Worm (Caenorhabditis elegans) whole organism, L1 larva: ENCODE data around the gene Y26E6A.2.

Experiments
- C04F5.9 ChIP-seq: sonication (generic microtip); optimal IDR thresholded peaks from 2 replicates; lab custom pipeline; 2016; ENCODE audit warnings: missing genetic modification characterization, missing compliant biosample characterization
- C16A3.4 ChIP-seq: fragments of 150-350 bp; optimal IDR thresholded peaks from 2 replicates; lab custom pipeline; 2014; ENCODE audit warnings: missing biosample characterization, missing genetic modification characterization
- C34B4.2 ChIP-seq: sonication (generic microtip); optimal IDR thresholded peaks from 2 replicates; lab custom pipeline; 2017; ENCODE audit warnings: mild to moderate bottlenecking, missing genetic modification characterization, missing compliant biosample characterization
- F16B12.6 ChIP-seq: fragments of 150-350 bp; optimal IDR thresholded peaks from 2 replicates; lab custom pipeline; 2014; ENCODE audit warnings: missing biosample characterization, missing genetic modification characterization
- aha-1 ChIP-seq: fragments of 150-350 bp; optimal IDR thresholded peaks from 2 replicates; lab custom pipeline; 2014; ENCODE audit warnings: missing biosample characterization, missing genetic modification characterization
- alr-1 ChIP-seq: fragments of 200-800 bp; sonication (Bioruptor generic); optimal IDR thresholded peaks from 2 replicates; lab custom pipeline; 2018; ENCODE audit warnings: borderline replicate concordance, mild to moderate bottlenecking, missing genetic modification characterization, missing compliant biosample characterization
- aly-2 ChIP-seq: fragments of 150-350 bp; optimal IDR thresholded peaks from 2 replicates; lab custom pipeline; 2014; ENCODE audit warnings: missing biosample characterization, missing genetic modification characterization
- ama-1 ChIP-seq: fragments of 150-350 bp; optimal IDR thresholded peaks from 2 replicates; lab custom pipeline; 2014
- ceh-82 ChIP-seq, 3 experiments: fragments of 150-350 bp in 1 of 3; sonication (generic microtip) in 2 of 3; optimal IDR thresholded peaks; 2 replicates each; lab custom pipeline; 2014 to 2017; ENCODE audit warnings: missing biosample characterization in 3 of 3, missing genetic modification characterization in 3 of 3
- ceh-90 ChIP-seq: sonication (generic microtip); optimal IDR thresholded peaks from 2 replicates; lab custom pipeline; 2016; ENCODE audit warnings: missing genetic modification characterization, missing compliant biosample characterization
- dpl-1 ChIP-seq, 3 experiments: fragments of 150-350 bp in 2 of 3; sonication (generic microtip) in 1 of 3; optimal IDR thresholded peaks; 2 replicates each; lab custom pipeline; 2014 to 2017; ENCODE audit warnings: missing biosample characterization in 3 of 3, missing genetic modification characterization in 3 of 3, missing genetic modification reagents in 3 of 3
- dsc-1 ChIP-seq: sonication (generic microtip); optimal IDR thresholded peaks from 2 replicates; lab custom pipeline; 2016; ENCODE audit warnings: mild to moderate bottlenecking, missing genetic modification characterization, missing compliant biosample characterization
- efl-1 ChIP-seq, 4 experiments: fragments of 150-350 bp; optimal IDR thresholded peaks in 3 of 4; peaks in 1 of 4; 1 replicate in 1 of 4; 2 replicates in 3 of 4; lab custom pipeline; 2014; ENCODE audit warnings: missing biosample characterization in 2 of 4, missing genetic modification characterization in 2 of 4, missing genetic modification reagents in 2 of 4
- efl-3 ChIP-seq: fragments of 200-800 bp; sonication (Bioruptor generic); optimal IDR thresholded peaks from 2 replicates; lab custom pipeline; 2018; ENCODE audit warnings: mild to moderate bottlenecking, missing genetic modification characterization, missing compliant biosample characterization
- egl-27 ChIP-seq, 2 experiments: fragments of 150-350 bp in 1 of 2; sonication (generic microtip); optimal IDR thresholded peaks; 3 replicates each; lab custom pipeline; 2017 to 2018; ENCODE audit warnings: missing biosample characterization in 2 of 2, missing genetic modification characterization in 2 of 2, missing genetic modification reagents in 2 of 2
- ets-5 ChIP-seq: fragments of 200-800 bp; sonication (Bioruptor generic); IDR thresholded peaks from 2 replicates; pipeline ENCODE4 v1.3.6; 2022; ENCODE audit warnings: missing genetic modification characterization, missing compliant biosample characterization
- fkh-10 ChIP-seq: sonication (generic microtip); optimal IDR thresholded peaks from 2 replicates; lab custom pipeline; 2017; ENCODE audit warnings: missing biosample characterization, missing genetic modification reagents, missing genetic modification characterization
- fkh-8 ChIP-seq: sonication (generic microtip); optimal IDR thresholded peaks from 2 replicates; lab custom pipeline; 2016; ENCODE audit warnings: mild to moderate bottlenecking, missing genetic modification characterization, missing compliant biosample characterization
- fos-1 ChIP-seq: fragments of 150-350 bp; optimal IDR thresholded peaks from 2 replicates; lab custom pipeline; 2014; ENCODE audit warnings: missing biosample characterization, missing genetic modification characterization
- hlh-17 ChIP-seq: fragments of 200-800 bp; sonication (Bioruptor generic); optimal IDR thresholded peaks from 2 replicates; lab custom pipeline; 2018; ENCODE audit warnings: missing genetic modification characterization, mild to moderate bottlenecking, missing compliant biosample characterization, moderate library complexity, borderline replicate concordance
- hpl-2 ChIP-seq: fragments of 150-350 bp; optimal IDR thresholded peaks from 2 replicates; lab custom pipeline; 2014; ENCODE audit warnings: missing biosample characterization, missing genetic modification reagents, missing genetic modification characterization
- isw-1 ChIP-seq: fragments of 200-800 bp; sonication (Bioruptor generic); IDR thresholded peaks from 2 replicates; pipeline ENCODE4 v1.3.6; 2022; ENCODE audit warnings: missing genetic modification characterization, missing compliant biosample characterization
- jun-1 ChIP-seq: fragments of 150-350 bp; optimal IDR thresholded peaks from 2 replicates; lab custom pipeline; 2014; ENCODE audit warnings: missing biosample characterization, missing genetic modification reagents, missing genetic modification characterization
- lin-13 ChIP-seq: fragments of 150-350 bp; optimal IDR thresholded peaks from 2 replicates; lab custom pipeline; 2014; ENCODE audit warnings: missing biosample characterization, missing genetic modification reagents, missing genetic modification characterization
- lin-14 ChIP-seq: fragments of 200-800 bp; sonication (Bioruptor generic); optimal IDR thresholded peaks from 2 replicates; lab custom pipeline; 2018; ENCODE audit warnings: mild to moderate bottlenecking, missing genetic modification characterization, moderate library complexity, missing compliant biosample characterization
- lin-35 ChIP-seq, 2 experiments: fragments of 150-350 bp; optimal IDR thresholded peaks; 2 replicates each; lab custom pipeline; 2014; ENCODE audit warnings: missing biosample characterization in 2 of 2, missing genetic modification characterization in 2 of 2, missing genetic modification reagents in 2 of 2
- lir-3 ChIP-seq: sonication (generic microtip); optimal IDR thresholded peaks from 2 replicates; lab custom pipeline; 2016; ENCODE audit warnings: mild to moderate bottlenecking, missing genetic modification characterization, moderate library complexity, missing compliant biosample characterization; ENCODE audit not compliant: poor library complexity
- mab-9 ChIP-seq: fragments of 200-800 bp; sonication (Bioruptor generic); IDR thresholded peaks from 2 replicates; pipeline ENCODE4 v1.3.6; 2022; ENCODE audit warnings: missing genetic modification reagents, missing genetic modification characterization, missing compliant biosample characterization
- mdl-1 ChIP-seq, 2 experiments: fragments of 150-350 bp; optimal IDR thresholded peaks; 2 replicates each; lab custom pipeline; 2014 to 2017; ENCODE audit warnings: missing biosample characterization in 2 of 2, missing genetic modification characterization in 2 of 2, inconsistent platforms in 1 of 2
- mef-2 ChIP-seq: fragments of 150-350 bp; optimal IDR thresholded peaks from 2 replicates; lab custom pipeline; 2014; ENCODE audit warnings: missing biosample characterization, missing genetic modification characterization
- nhr-11 ChIP-seq: fragments of 150-350 bp; optimal IDR thresholded peaks from 2 replicates; lab custom pipeline; 2014; ENCODE audit warnings: missing biosample characterization, missing genetic modification characterization
- nhr-19 ChIP-seq: fragments of 200-800 bp; sonication (Bioruptor generic); conservative IDR thresholded peaks from 2 replicates; pipeline ENCODE4 v1.3.6; 2022; ENCODE audit warnings: missing genetic modification characterization, missing compliant biosample characterization
- nhr-237 ChIP-seq: fragments of 150-350 bp; optimal IDR thresholded peaks from 2 replicates; lab custom pipeline; 2014; ENCODE audit warnings: missing biosample characterization, missing genetic modification characterization
- nhr-28 ChIP-seq: fragments of 150-350 bp; optimal IDR thresholded peaks from 2 replicates; lab custom pipeline; 2014; ENCODE audit warnings: missing biosample characterization, missing genetic modification characterization
- nhr-71 ChIP-seq: sonication (generic microtip); optimal IDR thresholded peaks from 2 replicates; lab custom pipeline; 2016; ENCODE audit warnings: mild to moderate bottlenecking, missing genetic modification characterization, moderate library complexity, missing compliant biosample characterization
- nhr-85 ChIP-seq: sonication (generic microtip); peaks from one replicate; lab custom pipeline; 2016; ENCODE audit warnings: missing genetic modification characterization, inconsistent platforms, missing compliant biosample characterization
- pag-3 ChIP-seq: sonication (generic microtip); optimal IDR thresholded peaks from 2 replicates; lab custom pipeline; 2017; ENCODE audit warnings: missing genetic modification characterization, mild to moderate bottlenecking, missing compliant biosample characterization, antibody characterized with exemption, borderline replicate concordance; ENCODE audit not compliant: insufficient read depth
- pax-3 ChIP-seq: fragments of 200-800 bp; sonication (Bioruptor generic); optimal IDR thresholded peaks from 2 replicates; lab custom pipeline; 2018; ENCODE audit warnings: mild to moderate bottlenecking, missing genetic modification characterization, moderate library complexity, missing compliant biosample characterization
- pqm-1 ChIP-seq: sonication (generic microtip); optimal IDR thresholded peaks from 3 replicates; lab custom pipeline; 2017; ENCODE audit warnings: missing biosample characterization, missing genetic modification characterization
- rnt-1 ChIP-seq: sonication (generic microtip); optimal IDR thresholded peaks from 2 replicates; lab custom pipeline; 2016; ENCODE audit warnings: mild to moderate bottlenecking, missing genetic modification characterization, moderate library complexity, missing compliant biosample characterization
- skn-1 ChIP-seq: fragments of 150-350 bp; optimal IDR thresholded peaks from 2 replicates; lab custom pipeline; 2014; ENCODE audit warnings: missing biosample characterization, missing genetic modification characterization
- snpc-4 ChIP-seq: fragments of 150-350 bp; optimal IDR thresholded peaks from 2 replicates; lab custom pipeline; 2014; ENCODE audit warnings: missing biosample characterization, missing genetic modification characterization
- sox-4 ChIP-seq: sonication (generic microtip); optimal IDR thresholded peaks from 2 replicates; lab custom pipeline; 2016; ENCODE audit warnings: missing genetic modification characterization, missing compliant biosample characterization
- sup-37 ChIP-seq: fragments of 200-800 bp; sonication (Bioruptor generic); optimal IDR thresholded peaks from 2 replicates; lab custom pipeline; 2018; ENCODE audit warnings: mild to moderate bottlenecking, missing genetic modification characterization, missing compliant biosample characterization
- tlp-1 ChIP-seq: fragments of 150-350 bp; optimal IDR thresholded peaks from 2 replicates; lab custom pipeline; 2014; ENCODE audit warnings: missing biosample characterization, missing genetic modification characterization
- unc-130 ChIP-seq: fragments of 150-350 bp; optimal IDR thresholded peaks from 2 replicates; lab custom pipeline; 2017; ENCODE audit warnings: missing biosample characterization, missing genetic modification characterization, inconsistent platforms
- unc-30 ChIP-seq: sonication (generic microtip); optimal IDR thresholded peaks from 2 replicates; lab custom pipeline; 2017; ENCODE audit warnings: missing biosample characterization, missing genetic modification characterization
- unc-62 ChIP-seq: fragments of 150-350 bp; optimal IDR thresholded peaks from 2 replicates; lab custom pipeline; 2014; ENCODE audit warnings: missing biosample characterization, missing genetic modification reagents, missing genetic modification characterization
- unc-86 ChIP-seq: sonication (generic microtip); optimal IDR thresholded peaks from 2 replicates; lab custom pipeline; 2016; ENCODE audit warnings: missing genetic modification characterization, missing compliant biosample characterization
- vab-15 ChIP-seq: sonication (generic microtip); optimal IDR thresholded peaks from 2 replicates; lab custom pipeline; 2017; ENCODE audit warnings: missing genotype, mild to moderate bottlenecking, missing genetic modification characterization, missing compliant biosample characterization
- xbp-1 ChIP-seq: sonication (generic microtip); optimal IDR thresholded peaks from 2 replicates; lab custom pipeline; 2016; ENCODE audit warnings: missing genetic modification characterization, missing compliant biosample characterization
- zag-1 ChIP-seq: fragments of 150-350 bp; optimal IDR thresholded peaks from 2 replicates; lab custom pipeline; 2014; ENCODE audit warnings: missing biosample characterization, missing genetic modification characterization
- ztf-11 ChIP-seq, 2 experiments: sonication (generic microtip); optimal IDR thresholded peaks; 2 replicates each; lab custom pipeline; 2016 to 2017; ENCODE audit warnings: missing genetic modification characterization in 2 of 2, missing biosample characterization in 1 of 2, missing compliant biosample characterization in 1 of 2

The Y26E6A.2 gene

DNA sequence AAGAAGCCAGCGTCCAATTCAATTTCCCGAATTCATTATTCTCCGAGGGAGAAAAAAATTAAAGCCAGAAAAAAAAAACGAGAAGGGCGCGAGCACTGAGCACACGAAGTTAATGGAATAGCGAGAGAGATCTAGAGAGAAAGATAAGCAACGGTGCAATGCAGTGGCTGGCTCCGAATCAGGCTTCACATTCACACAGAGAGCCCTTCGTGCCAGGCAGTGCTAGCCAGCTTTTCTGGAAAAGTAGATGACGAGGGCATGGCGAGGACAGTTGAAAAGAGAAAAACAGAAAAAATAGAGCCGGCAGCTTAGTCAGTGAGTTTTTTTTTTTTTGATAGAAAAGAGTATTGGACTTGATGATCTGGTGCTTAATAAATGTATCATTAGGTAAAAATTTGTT is 548 bp downstream of the Y26E6A.2 start (continued):
- TF ChIP-seq F16B12.6 (tag; lab: Kevin White, UChicago) (no peak), unc-30 (peak; percentile 24), aha-1 (no peak), pax-3 (tag; lab: Kevin White, UChicago) (peak; percentile 4), nhr-11 (tag; lab: Kevin White, UChicago) (no peak), sup-37 (no peak), lin-14 (GFP tag; lab: Kevin White, UChicago) (peak; percentile 48), mdl-1 (tag; optimal IDR thresholded peaks at IDR 0.05; lab: Kevin White, UChicago) (no peak), mab-9 (GFP tag; lab: Robert Waterston, UW) (no peak), ceh-90 (no peak), lin-35 (GFP tag; optimal IDR thresholded peaks at IDR 0.05; lab: Kevin White, UChicago) (no peak), fkh-8 (peak; percentile 84), aly-2 (tag; lab: Kevin White, UChicago) (no peak), rnt-1 (tag; lab: Kevin White, UChicago) (no peak), pqm-1 (tag; lab: Kevin White, UChicago) (no peak), dsc-1 (tag; lab: Kevin White, UChicago) (peak; percentile 52), ama-1 (lab: Kevin White, UChicago) (no peak), xbp-1 (tag; lab: Kevin White, UChicago) (no peak), ceh-82 (tag; optimal IDR thresholded peaks at IDR 0.05; lab: Kevin White, UChicago) (no peak), ztf-11 (tag; optimal IDR thresholded peaks at IDR 0.05; lab: Kevin White, UChicago) (no peak), zag-1 (tag; lab: Kevin White, UChicago) (no peak), nhr-19 (GFP tag; lab: Robert Waterston, UW) (no peak), fos-1 (tag; lab: Kevin White, UChicago) (no peak), pag-3 (tag; lab: Kevin White, UChicago) (no peak), C04F5.9 (no peak), unc-130 (no peak), lin-13 (GFP tag; lab: Kevin White, UChicago) (no peak), skn-1 (tag; lab: Kevin White, UChicago) (no peak), sox-4 (tag; lab: Kevin White, UChicago) (no peak), mef-2 (tag; lab: Kevin White, UChicago) (no peak), efl-3 (GFP tag; lab: Kevin White, UChicago) (no peak), C34B4.2 (tag; lab: Kevin White, UChicago) (no peak), dpl-1 (GFP tag; optimal IDR thresholded peaks at IDR 0.05; lab: Kevin White, UChicago) (no peak), nhr-71 (peak; percentile 45), ets-5 (GFP tag; lab: Robert Waterston, UW) (no peak), snpc-4 (tag; lab: Kevin White, UChicago) (no peak), vab-15 (no peak), nhr-237 (no peak), C16A3.4 (tag; lab: Kevin White, UChicago) (no peak), tlp-1 (no peak), nhr-28 (tag; lab: Kevin White, UChicago) (no peak), jun-1 (tag; lab: Kevin White, UChicago) (no peak), egl-27 (tag; optimal IDR thresholded peaks at IDR 0.05; lab: Kevin White, UChicago) (no peak), alr-1 (tag; lab: Kevin White, UChicago) (no peak), unc-86 (no peak), hpl-2 (no peak), nhr-85 (no peak), hlh-17 (GFP tag; lab: Kevin White, UChicago) (no peak), lir-3 (tag; lab: Kevin White, UChicago) (no peak), isw-1 (GFP tag; lab: Robert Waterston, UW) (no peak), fkh-10 (GFP tag; lab: Kevin White, UChicago) (peak; percentile 47), efl-1 (optimal IDR thresholded peaks at IDR 0.05; lab: Kevin White, UChicago) (no peak), efl-1 (GFP tag; optimal IDR thresholded peaks at IDR 0.05 in 1 of 2; lab: Kevin White, UChicago) (no peak), unc-62 (no peak)
